Worm (Caenorhabditis elegans): ENCODE measurements around the gene Y61A9LA.12.

DNA sequence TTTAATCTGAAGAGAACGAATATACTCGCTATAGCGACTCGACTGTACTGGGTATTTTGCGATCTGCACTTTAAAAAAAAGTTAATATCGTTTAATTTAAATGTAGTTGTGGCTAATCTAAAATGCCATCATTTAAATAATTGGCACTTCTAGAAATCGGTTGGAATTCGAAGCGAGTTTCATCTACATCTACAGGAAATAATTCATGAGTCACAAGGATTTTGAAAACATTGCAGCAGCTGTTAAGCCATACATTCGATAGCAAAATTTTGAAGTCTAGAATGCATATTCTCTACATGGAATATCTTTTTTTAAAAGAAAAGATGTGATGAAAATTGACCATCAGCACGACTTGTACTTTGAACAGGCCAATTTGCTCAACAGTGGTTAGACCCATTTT, 26.9 kb downstream of the Y61A9LA.12 start:
- TF ChIP-seq scrt-1 (GFP tag; IDR thresholded peaks at IDR 0.05) = no peak
- TF ChIP-seq ceh-36 (tag; optimal IDR thresholded peaks at IDR 0.05) = no peak
- no peak for TF ChIP-seq ama-1 (optimal IDR thresholded peaks at IDR 0.05)
- no peak for TF ChIP-seq hmbx-1 (tag; optimal IDR thresholded peaks at IDR 0.05)
- TF ChIP-seq sea-1 (GFP tag; conservative IDR thresholded peaks at IDR 0.05) = no peak
- TF ChIP-seq B0310.2 (tag; optimal IDR thresholded peaks at IDR 0.05) = no peak
- no peak for TF ChIP-seq ceh-13 (GFP tag; optimal IDR thresholded peaks at IDR 0.05)
- no peak for TF ChIP-seq hmg-4 (GFP tag; optimal IDR thresholded peaks at IDR 0.05)
- no peak for TF ChIP-seq ets-7 (tag; optimal IDR thresholded peaks at IDR 0.05)
- TF ChIP-seq flt-1 (GFP tag; IDR thresholded peaks at IDR 0.05) = no peak
- no peak for TF ChIP-seq tbx-37 (GFP tag; conservative IDR thresholded peaks at IDR 0.05)
- no peak for TF ChIP-seq hnd-1 (tag; optimal IDR thresholded peaks at IDR 0.05)

Measured in whole organism, early embryonic.